Worm (Caenorhabditis elegans) whole organism, L1 larva: Measurements from ENCODE around the gene F49F1.12.
"Not testable (repeated sequence)": the region's sequence is repeated elsewhere in the genome, so short reads cannot be mapped to it uniquely, and the experiment has no call there.

Source experiments
- C34B4.2 ChIP-seq: sonication (generic microtip); optimal IDR thresholded peaks from 2 replicates; lab custom pipeline; 2017; ENCODE audit warnings: mild to moderate bottlenecking, missing genetic modification characterization, missing compliant biosample characterization
- alr-1 ChIP-seq: fragments of 200-800 bp; sonication (Bioruptor generic); optimal IDR thresholded peaks from 2 replicates; lab custom pipeline; 2018; ENCODE audit warnings: borderline replicate concordance, mild to moderate bottlenecking, missing genetic modification characterization, missing compliant biosample characterization
- blmp-1 ChIP-seq: fragments of 150-350 bp; optimal IDR thresholded peaks from 2 replicates; lab custom pipeline; 2014; ENCODE audit warnings: missing biosample characterization, missing genetic modification characterization
- ceh-8 ChIP-seq: fragments of 200-800 bp; sonication (Bioruptor generic); optimal IDR thresholded peaks from 2 replicates; lab custom pipeline; 2018; ENCODE audit warnings: mild to moderate bottlenecking, missing genetic modification characterization, moderate library complexity, missing compliant biosample characterization
- ceh-82 ChIP-seq, 3 experiments: fragments of 150-350 bp in 1 of 3; sonication (generic microtip) in 2 of 3; optimal IDR thresholded peaks; 2 replicates each; lab custom pipeline; 2014 to 2017; ENCODE audit warnings: missing biosample characterization in 3 of 3, missing genetic modification characterization in 3 of 3
- dpl-1 ChIP-seq, 3 experiments: fragments of 150-350 bp in 2 of 3; sonication (generic microtip) in 1 of 3; optimal IDR thresholded peaks; 2 replicates each; lab custom pipeline; 2014 to 2017; ENCODE audit warnings: missing biosample characterization in 3 of 3, missing genetic modification characterization in 3 of 3, missing genetic modification reagents in 3 of 3
- dsc-1 ChIP-seq: sonication (generic microtip); optimal IDR thresholded peaks from 2 replicates; lab custom pipeline; 2016; ENCODE audit warnings: mild to moderate bottlenecking, missing genetic modification characterization, missing compliant biosample characterization
- efl-1 ChIP-seq, 4 experiments: fragments of 150-350 bp; optimal IDR thresholded peaks in 3 of 4; peaks in 1 of 4; 1 replicate in 1 of 4; 2 replicates in 3 of 4; lab custom pipeline; 2014; ENCODE audit warnings: missing biosample characterization in 2 of 4, missing genetic modification characterization in 2 of 4, missing genetic modification reagents in 2 of 4
- egl-27 ChIP-seq, 2 experiments: fragments of 150-350 bp in 1 of 2; sonication (generic microtip); optimal IDR thresholded peaks; 3 replicates each; lab custom pipeline; 2017 to 2018; ENCODE audit warnings: missing biosample characterization in 2 of 2, missing genetic modification characterization in 2 of 2, missing genetic modification reagents in 2 of 2
- elt-2 ChIP-seq: sonication (generic microtip); optimal IDR thresholded peaks from 2 replicates; lab custom pipeline; 2016; ENCODE audit warnings: missing genetic modification characterization, mild to moderate bottlenecking, inconsistent platforms, missing compliant biosample characterization, missing genetic modification reagents
- ets-5 ChIP-seq: fragments of 200-800 bp; sonication (Bioruptor generic); IDR thresholded peaks from 2 replicates; pipeline ENCODE4 v1.3.6; 2022; ENCODE audit warnings: missing genetic modification characterization, missing compliant biosample characterization
- fkh-10 ChIP-seq: sonication (generic microtip); optimal IDR thresholded peaks from 2 replicates; lab custom pipeline; 2017; ENCODE audit warnings: missing biosample characterization, missing genetic modification reagents, missing genetic modification characterization
- fkh-4 ChIP-seq: sonication (generic microtip); optimal IDR thresholded peaks from 2 replicates; lab custom pipeline; 2016; ENCODE audit warnings: missing compliant biosample characterization, missing genetic modification characterization, borderline replicate concordance
- fos-1 ChIP-seq: fragments of 150-350 bp; optimal IDR thresholded peaks from 2 replicates; lab custom pipeline; 2014; ENCODE audit warnings: missing biosample characterization, missing genetic modification characterization
- grh-1 ChIP-seq: fragments of 200-800 bp; sonication (Bioruptor generic); IDR thresholded peaks from 2 replicates; pipeline ENCODE4 v1.3.6; 2022; ENCODE audit warnings: missing genetic modification reagents, missing genetic modification characterization, missing compliant biosample characterization
- irx-1 ChIP-seq: sonication (generic microtip); optimal IDR thresholded peaks from 2 replicates; lab custom pipeline; 2016; ENCODE audit warnings: missing genetic modification characterization, missing compliant biosample characterization
- isw-1 ChIP-seq: fragments of 200-800 bp; sonication (Bioruptor generic); IDR thresholded peaks from 2 replicates; pipeline ENCODE4 v1.3.6; 2022; ENCODE audit warnings: missing genetic modification characterization, missing compliant biosample characterization
- lin-15B ChIP-seq: fragments of 150-350 bp; sonication (generic microtip); optimal IDR thresholded peaks from 3 replicates; lab custom pipeline; 2014; ENCODE audit warnings: missing biosample characterization, missing genetic modification characterization
- nhr-11 ChIP-seq: fragments of 150-350 bp; optimal IDR thresholded peaks from 2 replicates; lab custom pipeline; 2014; ENCODE audit warnings: missing biosample characterization, missing genetic modification characterization
- nhr-12 ChIP-seq: sonication (generic microtip); optimal IDR thresholded peaks from 2 replicates; lab custom pipeline; 2017; ENCODE audit warnings: missing biosample characterization, missing genetic modification characterization
- nhr-84 ChIP-seq: sonication (generic microtip); optimal IDR thresholded peaks from 2 replicates; lab custom pipeline; 2017; ENCODE audit warnings: missing biosample characterization, missing genetic modification characterization
- pax-3 ChIP-seq: fragments of 200-800 bp; sonication (Bioruptor generic); optimal IDR thresholded peaks from 2 replicates; lab custom pipeline; 2018; ENCODE audit warnings: mild to moderate bottlenecking, missing genetic modification characterization, moderate library complexity, missing compliant biosample characterization
- rnt-1 ChIP-seq: sonication (generic microtip); optimal IDR thresholded peaks from 2 replicates; lab custom pipeline; 2016; ENCODE audit warnings: mild to moderate bottlenecking, missing genetic modification characterization, moderate library complexity, missing compliant biosample characterization
- skn-1 ChIP-seq: fragments of 150-350 bp; optimal IDR thresholded peaks from 2 replicates; lab custom pipeline; 2014; ENCODE audit warnings: missing biosample characterization, missing genetic modification characterization
- snu-23 ChIP-seq: sonication (generic microtip); optimal IDR thresholded peaks from 2 replicates; lab custom pipeline; 2016; ENCODE audit warnings: missing genetic modification characterization, missing compliant biosample characterization
- sox-4 ChIP-seq: sonication (generic microtip); optimal IDR thresholded peaks from 2 replicates; lab custom pipeline; 2016; ENCODE audit warnings: missing genetic modification characterization, missing compliant biosample characterization
- swsn-7 ChIP-seq: sonication (generic microtip); optimal IDR thresholded peaks from 2 replicates; lab custom pipeline; 2016; ENCODE audit warnings: missing genetic modification characterization, missing compliant biosample characterization
- unc-30 ChIP-seq: sonication (generic microtip); optimal IDR thresholded peaks from 2 replicates; lab custom pipeline; 2017; ENCODE audit warnings: missing biosample characterization, missing genetic modification characterization
- unc-62 ChIP-seq: fragments of 150-350 bp; optimal IDR thresholded peaks from 2 replicates; lab custom pipeline; 2014; ENCODE audit warnings: missing biosample characterization, missing genetic modification reagents, missing genetic modification characterization
- unc-98 ChIP-seq: fragments of 200-800 bp; sonication (Bioruptor generic); IDR thresholded peaks from 2 replicates; pipeline ENCODE4 v1.3.6; 2022; ENCODE audit warnings: missing genetic modification characterization, missing compliant biosample characterization
- xbp-1 ChIP-seq: sonication (generic microtip); optimal IDR thresholded peaks from 2 replicates; lab custom pipeline; 2016; ENCODE audit warnings: missing genetic modification characterization, missing compliant biosample characterization
- zag-1 ChIP-seq: fragments of 150-350 bp; optimal IDR thresholded peaks from 2 replicates; lab custom pipeline; 2014; ENCODE audit warnings: missing biosample characterization, missing genetic modification characterization
- ztf-4 ChIP-seq: fragments of 150-350 bp; optimal IDR thresholded peaks from 2 replicates; lab custom pipeline; 2014; ENCODE audit warnings: missing biosample characterization, missing genetic modification characterization

Gene F49F1.12

ce11 chrIV:4140265-4140664, 2.6 kb downstream of the F49F1.12 start, which contains the start of gene F49F1.18:
Gene F49F1.18, minus strand, starts transcription at chrIV:4140365.
- TF ChIP-seq fkh-10 (no peak), unc-98 (GFP tag; lab: Robert Waterston, UW) (no peak)

ce11 chrIV:4139022-4139421, 3.9 kb downstream of the F49F1.12 start, which contains the start of gene F49F1.10:
Gene F49F1.10, minus strand, starts transcription at chrIV:4139122.
- TF ChIP-seq swsn-7 (tag; lab: Kevin White, UChicago) (no peak), dsc-1 (tag; lab: Kevin White, UChicago) (no peak), blmp-1 (no peak), ztf-4 (no peak), unc-62 (no peak)

ce11 chrIV:4137472-4137871, 5.4 kb downstream of the F49F1.12 start, which contains the start of gene F49F1.9:
Gene F49F1.9, minus strand, starts transcription at chrIV:4137572.
- no peak for TF ChIP-seq ceh-82 (tag; optimal IDR thresholded peaks at IDR 0.05; lab: Kevin White, UChicago)
- no peak for TF ChIP-seq isw-1 (GFP tag; lab: Robert Waterston, UW)
- TF ChIP-seq snu-23 (GFP tag; lab: Kevin White, UChicago), result no peak
- TF ChIP-seq alr-1 (tag; lab: Kevin White, UChicago), result no peak
- TF ChIP-seq nhr-84, result no peak
- TF ChIP-seq ztf-4, result no peak
- TF ChIP-seq xbp-1 (tag; lab: Kevin White, UChicago), result no peak
- TF ChIP-seq irx-1, result no peak
- TF ChIP-seq fos-1 (tag; lab: Kevin White, UChicago), result no peak
- TF ChIP-seq sox-4, result no peak
- TF ChIP-seq zag-1 (tag; lab: Kevin White, UChicago), result no peak
- no peak for TF ChIP-seq rnt-1 (tag; lab: Kevin White, UChicago)
- TF ChIP-seq nhr-12 (tag; lab: Kevin White, UChicago), result no peak
- no peak for TF ChIP-seq ceh-8
- no peak for TF ChIP-seq egl-27 (tag; optimal IDR thresholded peaks at IDR 0.05; lab: Kevin White, UChicago)
- no peak for TF ChIP-seq dsc-1 (tag; lab: Kevin White, UChicago)
- TF ChIP-seq blmp-1, result no peak
- TF ChIP-seq C34B4.2 (tag; lab: Kevin White, UChicago), result no peak
- TF ChIP-seq skn-1 (tag; lab: Kevin White, UChicago), result no peak
- TF ChIP-seq, all 84 proteins: peak for 0

- TF ChIP-seq lin-15B (no peak), ceh-82 (tag; optimal IDR thresholded peaks at IDR 0.05; lab: Kevin White, UChicago) (no peak), fkh-4 (tag; lab: Kevin White, UChicago) (no peak), elt-2 (tag; lab: Kevin White, UChicago) (no peak), ets-5 (GFP tag; lab: Robert Waterston, UW) (no peak), dsc-1 (tag; lab: Kevin White, UChicago) (no peak), unc-30 (no peak), nhr-11 (tag; lab: Kevin White, UChicago) (no peak)
Observed at ce11 chrIV:4135744-4136143, 7.1 kb downstream of the F49F1.12 start, which contains the start of gene F49F1.17. Gene F49F1.17, minus strand, starts transcription at chrIV:4135844.

- TF ChIP-seq grh-1 (GFP tag; lab: Robert Waterston, UW); swsn-7 (tag; lab: Kevin White, UChicago); dsc-1 (tag; lab: Kevin White, UChicago): not testable (repeated sequence)
Observed at ce11 chrIV:4125657-4126056, 17.2 kb downstream of the F49F1.12 start, which contains the start of gene F49F1.7. Gene F49F1.7, minus strand, starts transcription at chrIV:4125757.

- TF ChIP-seq zag-1 (tag; lab: Kevin White, UChicago), result no peak
- TF ChIP-seq elt-2 (tag; lab: Kevin White, UChicago), result peak; percentile 59
- TF ChIP-seq dpl-1 (GFP tag; optimal IDR thresholded peaks at IDR 0.05; lab: Kevin White, UChicago), result no peak
- TF ChIP-seq efl-1 (optimal IDR thresholded peaks at IDR 0.05; lab: Kevin White, UChicago), result no peak
- peak in 1 of 2 experiments; percentile 37 for TF ChIP-seq efl-1 (GFP tag; optimal IDR thresholded peaks at IDR 0.05 in 1 of 2; lab: Kevin White, UChicago)
- no peak for TF ChIP-seq pax-3 (tag; lab: Kevin White, UChicago)
Observed at ce11 chrIV:4123083-4123482, 19.8 kb downstream of the F49F1.12 start, which contains the start of gene mul-1. Gene mul-1, minus strand, starts transcription at chrIV:4123166.
